Fruit fly (Drosophila melanogaster) whole organism, pupa: ENCODE data around the gene CG7328.

Experiments
- CG10348 ChIP-seq: fragments of 200-800 bp; sonication (Bioruptor generic); IDR thresholded peaks from 2 replicates; pipeline ENCODE4 v1.3.6; 2022; ENCODE audit warnings: missing biosample characterization, missing genetic modification characterization
- CG12605 ChIP-seq: fragments of 200-800 bp; sonication (Bioruptor generic); IDR thresholded peaks from 2 replicates; pipeline ENCODE4 v1.3.6; 2022; ENCODE audit warnings: missing biosample characterization, missing genetic modification characterization
- CG13204 ChIP-seq: fragments of 200-800 bp; sonication (Bioruptor generic); optimal IDR thresholded peaks from 2 replicates; lab custom pipeline; 2018; ENCODE audit warnings: missing biosample characterization, mild to moderate bottlenecking, missing genetic modification characterization, moderate library complexity
- CG14655 ChIP-seq: fragments of 200-800 bp; sonication (Bioruptor generic); optimal IDR thresholded peaks from 3 replicates; lab custom pipeline; 2017; ENCODE audit warnings: mild to moderate bottlenecking, missing biosample characterization, missing genetic modification reagents, missing genetic modification characterization
- CG15710 ChIP-seq: fragments of 200-800 bp; sonication (Bioruptor generic); optimal IDR thresholded peaks from 2 replicates; lab custom pipeline; 2018; ENCODE audit warnings: missing biosample characterization, mild to moderate bottlenecking, missing genetic modification characterization, moderate library complexity
- CG17806 ChIP-seq: fragments of 200-800 bp; sonication (Bioruptor generic); optimal IDR thresholded peaks from 2 replicates; lab custom pipeline; 2018; ENCODE audit warnings: missing biosample characterization, mild to moderate bottlenecking, missing genetic modification characterization, moderate library complexity
- CG32121 ChIP-seq: fragments of 200-800 bp; sonication (Bioruptor generic); IDR thresholded peaks from 2 replicates; pipeline ENCODE4 v1.3.6; 2022; ENCODE audit warnings: missing biosample characterization, missing genetic modification characterization
- CG34367 ChIP-seq: fragments of 200-800 bp; sonication (Bioruptor generic); optimal IDR thresholded peaks from 2 replicates; lab custom pipeline; 2018; ENCODE audit warnings: missing biosample characterization, mild to moderate bottlenecking, missing genetic modification characterization
- CG4496 ChIP-seq: fragments of 200-800 bp; sonication (Bioruptor generic); IDR thresholded peaks from 3 replicates; pipeline ENCODE4 v1.3.6; 2022; ENCODE audit warnings: missing biosample characterization, missing genetic modification characterization
- CG8159 ChIP-seq: fragments of 200-800 bp; sonication (Bioruptor generic); optimal IDR thresholded peaks from 3 replicates; lab custom pipeline; 2018; ENCODE audit warnings: missing biosample characterization, mild to moderate bottlenecking, missing genetic modification characterization, moderate library complexity
- CG8301 ChIP-seq: fragments of 200-800 bp; sonication (Bioruptor generic); optimal IDR thresholded peaks from 2 replicates; lab custom pipeline; 2018; ENCODE audit warnings: missing biosample characterization, mild to moderate bottlenecking, missing genetic modification characterization
- CG9948 ChIP-seq: fragments of 200-800 bp; sonication (Bioruptor generic); optimal IDR thresholded peaks from 2 replicates; lab custom pipeline; 2018; ENCODE audit warnings: missing biosample characterization, mild to moderate bottlenecking, missing genetic modification characterization, moderate library complexity
- D1 ChIP-seq: fragments of 200-800 bp; sonication (Bioruptor generic); optimal IDR thresholded peaks from 2 replicates; lab custom pipeline; 2018; ENCODE audit warnings: missing biosample characterization, mild to moderate bottlenecking, missing genetic modification characterization, moderate library complexity
- EcR ChIP-seq: fragments of 200-800 bp; sonication (Bioruptor generic); optimal IDR thresholded peaks from 3 replicates; lab custom pipeline; 2019; ENCODE audit warnings: missing biosample characterization, missing genetic modification characterization, mild to moderate bottlenecking, moderate library complexity, missing genetic modification reagents
- Ets98B ChIP-seq: fragments of 200-800 bp; sonication (Bioruptor generic); IDR thresholded peaks from 2 replicates; pipeline ENCODE4 v1.3.6; 2022; ENCODE audit warnings: missing biosample characterization, missing genetic modification characterization
- Pif1A ChIP-seq: fragments of 200-800 bp; sonication (Bioruptor generic); optimal IDR thresholded peaks from 3 replicates; lab custom pipeline; 2016; ENCODE audit warnings: missing biosample characterization, missing genetic modification characterization
- Pif1B ChIP-seq: fragments of 200-800 bp; sonication (Bioruptor generic); optimal IDR thresholded peaks from 3 replicates; lab custom pipeline; 2016; ENCODE audit warnings: missing biosample characterization, missing genetic modification characterization
- Snoo ChIP-seq: fragments of 200-800 bp; sonication (Bioruptor generic); optimal IDR thresholded peaks from 3 replicates; lab custom pipeline; 2017; ENCODE audit warnings: missing biosample characterization, mild to moderate bottlenecking, missing genetic modification characterization, inconsistent platforms
- fd96Ca ChIP-seq: fragments of 200-800 bp; sonication (Bioruptor generic); IDR thresholded peaks from 3 replicates; pipeline ENCODE4 v1.3.6; 2022; ENCODE audit warnings: missing biosample characterization, missing genetic modification characterization
- gl ChIP-seq: fragments of 200-800 bp; sonication (Bioruptor generic); optimal IDR thresholded peaks from 2 replicates; lab custom pipeline; 2018; ENCODE audit warnings: missing biosample characterization, mild to moderate bottlenecking, missing genetic modification characterization
- rn ChIP-seq: fragments of 200-800 bp; sonication (Bioruptor generic); IDR thresholded peaks from 2 replicates; pipeline ENCODE4 v1.3.6; 2022; ENCODE audit warnings: missing biosample characterization, missing genetic modification characterization

Gene CG7328

dm6 chr3L:20129032-20129431, 11.4 kb downstream of the CG7328 start, which contains the start of gene gig:
gig (plus strand) TSS chr3L:20129181.
- TF ChIP-seq Pif1B (GFP tag; lab: Kevin White, UChicago) (no peak), CG14655 (GFP tag; lab: Kevin White, UChicago) (no peak), CG8301 (tag; lab: Kevin White, UChicago) (no peak), Ets98B (GFP tag; lab: Robert Waterston, UW) (no peak), EcR (no peak), CG15710 (tag; lab: Kevin White, UChicago) (no peak), Snoo (no peak), fd96Ca (GFP tag; lab: Robert Waterston, UW) (no peak), CG17806 (tag; lab: Kevin White, UChicago) (no peak), CG4496 (GFP tag; lab: Robert Waterston, UW) (no peak)

DNA sequence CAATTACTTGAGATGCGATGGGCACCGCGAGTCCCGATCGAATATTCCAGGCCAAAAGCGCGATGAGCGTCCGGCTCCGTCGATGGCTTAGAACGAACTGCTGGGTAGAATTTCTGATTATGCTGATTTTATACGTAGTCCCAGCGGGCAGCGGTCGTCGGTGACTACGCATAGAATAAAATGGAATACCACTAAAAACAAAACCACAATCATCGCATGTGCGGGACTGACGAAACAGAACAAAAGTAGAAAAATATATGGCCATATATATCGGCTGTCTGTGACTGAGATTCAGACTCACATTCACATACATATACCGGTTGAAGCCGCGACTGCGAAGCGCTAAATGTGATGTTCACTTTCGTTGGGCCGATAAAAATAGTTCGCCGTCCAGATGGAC, 13.1 kb downstream of the CG7328 start, which contains the start of gene CG7365:
Gene CG7365, minus strand, starts transcription at position 101 of the 400 bp plus-strand sequence.
- no peak for TF ChIP-seq CG9948 (tag; lab: Kevin White, UChicago)
- TF ChIP-seq CG15710 (tag; lab: Kevin White, UChicago): no peak
- TF ChIP-seq gl: no peak
- TF ChIP-seq CG10348 (GFP tag; lab: Robert Waterston, UW): no peak
- TF ChIP-seq Pif1B (GFP tag; lab: Kevin White, UChicago): no peak
- no peak for TF ChIP-seq CG34367 (tag; lab: Kevin White, UChicago)
- no peak for TF ChIP-seq Pif1A (GFP tag; lab: Kevin White, UChicago)
- TF ChIP-seq CG17806 (tag; lab: Kevin White, UChicago): no peak
- TF ChIP-seq rn (GFP tag; lab: Robert Waterston, UW): no peak
- no peak for TF ChIP-seq CG12605
- no peak for TF ChIP-seq CG14655 (GFP tag; lab: Kevin White, UChicago)
- no peak for TF ChIP-seq CG13204 (GFP tag; lab: Kevin White, UChicago)
- no peak for TF ChIP-seq fd96Ca (GFP tag; lab: Robert Waterston, UW)
- no peak for TF ChIP-seq EcR
- no peak for TF ChIP-seq Snoo
- TF ChIP-seq CG4496 (GFP tag; lab: Robert Waterston, UW): no peak
- TF ChIP-seq D1: no peak
- TF ChIP-seq, all 21 proteins: peak for 0

DNA sequence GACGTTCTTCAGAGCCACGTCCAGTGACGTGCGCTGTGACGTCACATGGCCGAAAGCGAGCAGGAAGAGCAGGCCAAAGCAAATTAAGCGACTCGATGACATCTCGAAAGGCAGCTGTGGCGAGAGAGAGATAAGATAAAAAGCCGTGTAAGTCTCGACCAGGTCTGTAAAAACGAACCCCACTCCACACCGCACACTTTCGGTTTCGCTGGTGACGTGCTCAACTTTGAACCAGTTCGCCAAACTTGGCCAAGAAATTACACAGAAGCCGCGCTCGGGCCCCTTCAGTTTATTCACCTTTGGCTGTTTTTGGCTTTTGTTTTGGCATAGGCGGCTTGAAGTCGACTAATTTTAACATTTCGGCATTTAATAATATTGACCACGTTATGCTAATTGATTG, 14.3 kb downstream of the CG7328 start:
- peak; percentile 37 for TF ChIP-seq CG13204 (GFP tag; lab: Kevin White, UChicago)
- TF ChIP-seq D1: no peak
- TF ChIP-seq Pif1B (GFP tag; lab: Kevin White, UChicago): no peak
- 0 out of 3 replicates have a peak, but pooled peaks have one; percentile 51 for TF ChIP-seq CG4496 (GFP tag; lab: Robert Waterston, UW)
- peak; percentile 41 for TF ChIP-seq EcR

DNA sequence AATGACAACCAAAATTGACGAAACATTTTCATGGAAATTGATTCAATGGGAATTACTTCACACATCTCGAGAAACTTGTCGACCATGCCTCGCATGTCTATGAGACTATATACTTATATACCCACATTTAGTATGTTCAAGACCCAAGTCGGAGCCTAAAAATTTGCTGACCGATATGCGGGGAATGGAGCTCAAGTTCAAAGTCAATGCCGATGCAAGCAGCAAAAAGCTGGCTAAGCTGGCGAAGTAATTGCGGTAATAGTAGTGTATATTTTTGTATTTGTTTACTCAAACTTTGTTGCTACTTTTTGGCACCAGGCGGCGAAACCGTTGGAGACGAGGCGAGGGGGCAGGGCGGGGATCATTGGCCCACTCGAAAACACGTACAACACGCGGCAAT, 17.4 kb downstream of the CG7328 start:
- TF ChIP-seq CG8301 (tag; lab: Kevin White, UChicago): no peak
- no peak for TF ChIP-seq CG12605
- no peak for TF ChIP-seq CG34367 (tag; lab: Kevin White, UChicago)
- no peak for TF ChIP-seq CG13204 (GFP tag; lab: Kevin White, UChicago)
- no peak for TF ChIP-seq Pif1A (GFP tag; lab: Kevin White, UChicago)
- TF ChIP-seq fd96Ca (GFP tag; lab: Robert Waterston, UW): no peak
- TF ChIP-seq CG9948 (tag; lab: Kevin White, UChicago): no peak
- no peak for TF ChIP-seq CG32121 (GFP tag; lab: Robert Waterston, UW)
- TF ChIP-seq CG17806 (tag; lab: Kevin White, UChicago): no peak
- no peak for TF ChIP-seq Pif1B (GFP tag; lab: Kevin White, UChicago)
- no peak for TF ChIP-seq Snoo
- no peak for TF ChIP-seq CG4496 (GFP tag; lab: Robert Waterston, UW)
- TF ChIP-seq CG14655 (GFP tag; lab: Kevin White, UChicago): no peak
- no peak for TF ChIP-seq CG10348 (GFP tag; lab: Robert Waterston, UW)
- no peak for TF ChIP-seq gl
- TF ChIP-seq D1: no peak

DNA sequence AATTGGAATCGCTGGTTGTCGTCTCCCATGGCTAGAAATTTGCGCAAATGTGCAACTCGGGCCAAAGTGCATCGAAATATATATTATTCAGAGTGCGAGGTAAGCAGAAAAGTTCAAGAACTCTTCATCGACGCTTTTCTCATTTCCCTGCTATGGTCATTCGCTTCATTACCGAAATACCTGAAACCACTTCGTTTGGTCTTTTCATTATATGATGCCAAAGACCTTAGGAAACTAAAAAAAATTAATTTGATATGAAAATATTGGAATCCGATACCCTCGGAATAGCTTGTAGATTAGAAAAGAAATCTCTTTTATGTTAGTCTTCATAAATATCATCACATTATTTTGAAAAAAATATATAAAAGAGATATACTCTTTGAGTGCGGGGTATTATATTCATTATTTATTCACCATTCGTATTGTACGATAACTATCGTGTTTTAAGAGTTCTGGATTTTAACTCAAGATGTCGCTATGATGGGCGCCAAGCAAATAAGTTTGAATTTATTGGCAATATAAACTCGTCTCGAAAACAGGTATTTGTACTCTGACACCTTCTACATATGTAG, 27.5 kb downstream of the CG7328 start, which contains the start of gene CG14187:
Gene CG14187, minus strand, starts transcription at position 51 of the 572 bp plus-strand sequence.
- peak; percentile 24 for TF ChIP-seq CG14655 (GFP tag; lab: Kevin White, UChicago)
- no peak for TF ChIP-seq fd96Ca (GFP tag; lab: Robert Waterston, UW)
- TF ChIP-seq CG8159 (tag; lab: Kevin White, UChicago): no peak
- no peak for TF ChIP-seq EcR
- no peak for TF ChIP-seq gl
- TF ChIP-seq CG15710 (tag; lab: Kevin White, UChicago): peak; percentile 12
- TF ChIP-seq CG17806 (tag; lab: Kevin White, UChicago): peak; percentile 11

DNA sequence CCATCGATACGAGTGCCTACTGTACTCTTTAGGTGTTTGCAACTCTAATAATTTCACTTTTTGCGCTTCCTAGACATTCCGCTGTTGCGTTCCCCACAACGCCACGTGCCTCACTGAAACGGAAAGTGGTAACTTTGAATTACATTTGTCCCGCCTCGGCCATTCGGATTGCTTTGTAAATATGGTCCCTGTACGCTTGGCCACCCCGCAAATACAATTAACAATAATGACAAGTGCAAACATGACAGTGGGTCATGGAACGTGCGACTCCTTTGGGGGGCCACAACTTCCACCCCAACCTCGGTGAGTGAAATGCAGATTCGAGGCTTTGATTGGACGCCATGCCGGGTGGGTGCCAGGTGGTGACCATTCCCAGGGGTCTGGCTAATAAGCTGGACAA, 29.0 kb downstream of the CG7328 start, which contains the start of gene Ir76b:
Gene Ir76b, minus strand, starts transcription at position 101 of the 400 bp plus-strand sequence.
- no peak for TF ChIP-seq Pif1A (GFP tag; lab: Kevin White, UChicago)
- TF ChIP-seq, all 21 proteins: peak for 0

DNA sequence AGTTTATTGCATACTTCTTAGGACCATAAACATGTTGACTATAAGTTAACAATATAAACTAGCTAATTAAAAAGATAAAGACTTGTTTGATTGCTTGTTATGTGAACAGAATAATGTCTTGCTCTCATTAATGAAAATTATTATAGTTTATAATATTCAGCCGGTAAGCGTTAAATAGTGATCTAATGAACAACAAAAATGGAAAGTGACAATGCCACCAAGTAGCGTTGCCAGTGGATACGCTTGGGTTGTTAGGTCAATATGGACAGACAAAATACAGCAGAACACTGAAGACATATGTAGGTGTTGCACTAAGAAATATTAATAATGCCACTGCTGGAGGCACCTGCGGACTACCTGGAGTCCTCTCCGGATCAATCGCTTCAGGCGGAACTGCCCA, 34.6 kb downstream of the CG7328 start, which contains the start of gene CG14185:
Gene CG14185, plus strand, starts transcription at position 301 of the 400 bp plus-strand sequence.
- no peak for TF ChIP-seq CG34367 (tag; lab: Kevin White, UChicago)
- no peak for TF ChIP-seq Pif1B (GFP tag; lab: Kevin White, UChicago)
- TF ChIP-seq CG15710 (tag; lab: Kevin White, UChicago): no peak
- no peak for TF ChIP-seq CG12605
- no peak for TF ChIP-seq Ets98B (GFP tag; lab: Robert Waterston, UW)
- TF ChIP-seq CG8159 (tag; lab: Kevin White, UChicago): no peak
- no peak for TF ChIP-seq CG13204 (GFP tag; lab: Kevin White, UChicago)
- TF ChIP-seq D1: no peak
- TF ChIP-seq CG10348 (GFP tag; lab: Robert Waterston, UW): no peak
- no peak for TF ChIP-seq CG4496 (GFP tag; lab: Robert Waterston, UW)
- TF ChIP-seq CG14655 (GFP tag; lab: Kevin White, UChicago): no peak
- TF ChIP-seq Snoo: no peak
- no peak for TF ChIP-seq EcR
- no peak for TF ChIP-seq CG8301 (tag; lab: Kevin White, UChicago)
- no peak for TF ChIP-seq CG17806 (tag; lab: Kevin White, UChicago)
- TF ChIP-seq, all 21 proteins: peak for 0
